Fruit fly (Drosophila melanogaster): Measurements from ENCODE around the gene CG43675.

Gene CG43675

DNA sequence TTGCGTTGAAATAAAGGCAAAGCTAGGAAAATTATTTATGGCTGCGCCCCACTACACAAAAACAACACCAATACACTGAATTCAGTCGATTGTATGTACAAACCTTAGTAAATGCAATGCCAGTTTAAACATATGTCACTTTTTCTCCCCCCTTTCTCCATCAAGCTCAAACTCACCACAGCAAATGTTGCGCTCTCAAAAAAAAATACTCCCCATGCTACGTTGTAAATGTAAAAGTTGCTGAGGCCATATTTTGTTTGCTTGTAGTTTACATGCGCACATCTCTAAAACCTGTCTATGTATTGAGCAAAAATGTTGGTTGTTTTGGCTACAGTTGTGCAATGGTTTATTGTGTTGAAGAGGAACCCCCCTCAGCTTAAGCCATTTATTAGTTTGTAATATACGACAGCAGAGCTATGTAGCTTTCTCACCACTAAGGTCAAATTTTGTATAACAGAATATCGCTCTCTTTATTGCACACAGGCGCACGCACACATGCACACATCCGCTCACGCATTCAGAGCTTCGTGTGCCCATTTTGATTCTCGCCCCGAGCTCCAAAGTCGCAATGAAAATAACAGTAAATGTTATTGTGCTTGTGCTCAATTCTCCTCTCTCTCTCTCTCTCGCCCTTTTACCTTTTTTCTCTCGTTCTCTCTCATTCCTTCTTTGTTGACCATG lies 2.6 kb upstream of the CG43675 start:
- TF ChIP-seq CG8301 (tag; optimal IDR thresholded peaks at IDR 0.05) (no peak), EcR (GFP tag; optimal IDR thresholded peaks at IDR 0.05) (peak; percentile 58)

- peak; percentile 90 for TF ChIP-seq CG9948 (tag; optimal IDR thresholded peaks at IDR 0.05)
- TF ChIP-seq D1 (tag; optimal IDR thresholded peaks at IDR 0.05) = peak; percentile 89
- peak; percentile 79 for TF ChIP-seq CG34367 (tag; optimal IDR thresholded peaks at IDR 0.05)
- TF ChIP-seq Ets98B (GFP tag; IDR thresholded peaks at IDR 0.05) = no peak
- TF ChIP-seq Pif1A (GFP tag; optimal IDR thresholded peaks at IDR 0.05) = peak; percentile 83
- TF ChIP-seq CG14655 (GFP tag; optimal IDR thresholded peaks at IDR 0.05) = peak; percentile 94
- peak; percentile 82 for TF ChIP-seq CG15710 (tag; optimal IDR thresholded peaks at IDR 0.05)
- TF ChIP-seq CG8159 (tag; optimal IDR thresholded peaks at IDR 0.05) = peak; percentile 93
- TF ChIP-seq CG12605 (GFP tag; IDR thresholded peaks at IDR 0.05) = no peak
- peak; percentile 75 for TF ChIP-seq Pif1B (GFP tag; optimal IDR thresholded peaks at IDR 0.05)
- TF ChIP-seq Snoo (tag; optimal IDR thresholded peaks at IDR 0.05) = peak; percentile 84
- no peak for TF ChIP-seq fd96Ca (GFP tag; IDR thresholded peaks at IDR 0.05)
- peak; percentile 93 for TF ChIP-seq CG8301 (tag; optimal IDR thresholded peaks at IDR 0.05)
- TF ChIP-seq CG10348 (GFP tag; IDR thresholded peaks at IDR 0.05) = no peak
- TF ChIP-seq CG17806 (tag; optimal IDR thresholded peaks at IDR 0.05) = peak; percentile 85
Observed at dm6 chr3R:9353276-9353652, 2.0 kb upstream of the CG43675 start.

- TF ChIP-seq CG9948 (tag; optimal IDR thresholded peaks at IDR 0.05) (no peak), Pif1B (GFP tag; optimal IDR thresholded peaks at IDR 0.05) (no peak), CG13204 (GFP tag; optimal IDR thresholded peaks at IDR 0.05) (no peak), fd96Ca (GFP tag; IDR thresholded peaks at IDR 0.05) (no peak), Ets98B (GFP tag; IDR thresholded peaks at IDR 0.05) (no peak; the same call in 1 of the 2 replicates), CG17806 (tag; optimal IDR thresholded peaks at IDR 0.05) (no peak), CG8159 (tag; optimal IDR thresholded peaks at IDR 0.05) (no peak), CG10348 (GFP tag; IDR thresholded peaks at IDR 0.05) (no peak), CG15710 (tag; optimal IDR thresholded peaks at IDR 0.05) (no peak), EcR (GFP tag; optimal IDR thresholded peaks at IDR 0.05) (no peak), Snoo (tag; optimal IDR thresholded peaks at IDR 0.05) (no peak), gl (tag; optimal IDR thresholded peaks at IDR 0.05) (no peak), rn (GFP tag; IDR thresholded peaks at IDR 0.05) (no peak), CG8301 (tag; optimal IDR thresholded peaks at IDR 0.05) (no peak), D1 (tag; optimal IDR thresholded peaks at IDR 0.05) (no peak), CG32121 (GFP tag; IDR thresholded peaks at IDR 0.05) (no peak)
Observed at dm6 chr3R:9359393-9359792, 4.1 kb downstream of the CG43675 start.

dm6 chr3R:9363066-9363719 lies 7.9 kb downstream of the CG43675 start, which contains the start of gene CG18473:
Gene CG18473 (plus strand): TSS chr3R:9363305.
- TF ChIP-seq Snoo (tag; optimal IDR thresholded peaks at IDR 0.05) (no peak), D1 (tag; optimal IDR thresholded peaks at IDR 0.05) (no peak), rn (GFP tag; IDR thresholded peaks at IDR 0.05) (no peak), CG15710 (tag; optimal IDR thresholded peaks at IDR 0.05) (no peak), CG34367 (tag; optimal IDR thresholded peaks at IDR 0.05) (no peak), CG9948 (tag; optimal IDR thresholded peaks at IDR 0.05) (no peak), CG12605 (GFP tag; IDR thresholded peaks at IDR 0.05) (no peak), CG32121 (GFP tag; IDR thresholded peaks at IDR 0.05) (no peak), Pif1B (GFP tag; optimal IDR thresholded peaks at IDR 0.05) (no peak), CG13204 (GFP tag; optimal IDR thresholded peaks at IDR 0.05) (no peak), fd96Ca (GFP tag; IDR thresholded peaks at IDR 0.05) (no peak), CG8159 (tag; optimal IDR thresholded peaks at IDR 0.05) (no peak), gl (tag; optimal IDR thresholded peaks at IDR 0.05) (no peak), CG17806 (tag; optimal IDR thresholded peaks at IDR 0.05) (no peak), CG14655 (GFP tag; optimal IDR thresholded peaks at IDR 0.05) (no peak), Pif1A (GFP tag; optimal IDR thresholded peaks at IDR 0.05) (no peak), CG10348 (GFP tag; IDR thresholded peaks at IDR 0.05) (no peak), CG4496 (GFP tag; IDR thresholded peaks at IDR 0.05) (no peak), Ets98B (GFP tag; IDR thresholded peaks at IDR 0.05) (no peak)

dm6 chr3R:9365121-9365520 lies 9.8 kb downstream of the CG43675 start, which contains the start of gene Srr:
Gene Srr (plus strand): TSS chr3R:9365398.
- no peak for TF ChIP-seq Pif1B (GFP tag; optimal IDR thresholded peaks at IDR 0.05)
- TF ChIP-seq Ets98B (GFP tag; IDR thresholded peaks at IDR 0.05) = no peak
- TF ChIP-seq gl (tag; optimal IDR thresholded peaks at IDR 0.05) = no peak
- TF ChIP-seq Pif1A (GFP tag; optimal IDR thresholded peaks at IDR 0.05) = no peak
- TF ChIP-seq CG13204 (GFP tag; optimal IDR thresholded peaks at IDR 0.05) = no peak
- TF ChIP-seq CG4496 (GFP tag; IDR thresholded peaks at IDR 0.05) = no peak

- TF ChIP-seq CG4496 (GFP tag; IDR thresholded peaks at IDR 0.05) (no peak), rn (GFP tag; IDR thresholded peaks at IDR 0.05) (no peak), Ets98B (GFP tag; IDR thresholded peaks at IDR 0.05) (no peak), CG13204 (GFP tag; optimal IDR thresholded peaks at IDR 0.05) (no peak), CG10348 (GFP tag; IDR thresholded peaks at IDR 0.05) (no peak), CG8159 (tag; optimal IDR thresholded peaks at IDR 0.05) (no peak), fd96Ca (GFP tag; IDR thresholded peaks at IDR 0.05) (no peak), Pif1B (GFP tag; optimal IDR thresholded peaks at IDR 0.05) (no peak), CG14655 (GFP tag; optimal IDR thresholded peaks at IDR 0.05) (no peak), gl (tag; optimal IDR thresholded peaks at IDR 0.05) (no peak), CG9948 (tag; optimal IDR thresholded peaks at IDR 0.05) (no peak), CG17806 (tag; optimal IDR thresholded peaks at IDR 0.05) (no peak), CG8301 (tag; optimal IDR thresholded peaks at IDR 0.05) (no peak), EcR (GFP tag; optimal IDR thresholded peaks at IDR 0.05) (no peak), CG12605 (GFP tag; IDR thresholded peaks at IDR 0.05) (no peak), D1 (tag; optimal IDR thresholded peaks at IDR 0.05) (no peak), CG15710 (tag; optimal IDR thresholded peaks at IDR 0.05) (no peak), Pif1A (GFP tag; optimal IDR thresholded peaks at IDR 0.05) (no peak), Snoo (tag; optimal IDR thresholded peaks at IDR 0.05) (no peak), CG32121 (GFP tag; IDR thresholded peaks at IDR 0.05) (no peak)
Observed at dm6 chr3R:9365893-9366500, 10.7 kb downstream of the CG43675 start.

Data from whole organism, pupa.